Fruit fly (Drosophila melanogaster): ENCODE data around the gene CG32809.

DNA sequence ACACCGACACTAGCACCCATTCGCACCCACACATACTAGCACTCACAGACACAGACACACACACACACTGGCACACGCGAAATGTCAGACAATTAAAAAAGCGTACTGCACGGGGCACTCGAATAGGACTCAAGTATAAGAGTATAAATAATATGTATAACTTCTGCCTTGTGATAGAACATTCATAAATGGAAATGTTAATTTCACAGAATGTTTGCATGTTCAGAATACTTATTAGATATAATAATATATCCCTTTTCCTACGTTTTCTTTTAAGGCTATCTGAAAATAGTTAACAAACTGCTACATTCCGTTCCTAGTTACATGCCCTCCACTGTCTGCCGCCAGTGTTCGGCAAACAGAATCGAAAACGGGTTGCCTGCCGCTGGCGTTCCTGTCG is 13.4 kb upstream of the CG32809 start:
- TF ChIP-seq EcR (GFP tag; optimal IDR thresholded peaks at IDR 0.05), result no peak
- TF ChIP-seq psq (optimal IDR thresholded peaks at IDR 0.05), result no peak
- no peak for TF ChIP-seq usp (GFP tag; optimal IDR thresholded peaks at IDR 0.05)
- no peak for TF ChIP-seq Dll (optimal IDR thresholded peaks at IDR 0.05)
